Worm (Caenorhabditis elegans) whole organism, young adult: ENCODE data around the gene sru-22.

ENCODE experiments used
- B0019.2 ChIP-seq: fragments of 200-800 bp; sonication (Bioruptor generic); conservative IDR thresholded peaks from 2 replicates; pipeline ENCODE4 v1.3.6; 2022; ENCODE audit warnings: missing genetic modification reagents, missing genetic modification characterization, missing compliant biosample characterization
- B0261.1 ChIP-seq: sonication (generic microtip); optimal IDR thresholded peaks from 2 replicates; lab custom pipeline; 2016; ENCODE audit warnings: mild to moderate bottlenecking, missing genetic modification characterization, moderate library complexity, missing compliant biosample characterization
- F49E8.2 ChIP-seq: sonication (generic microtip); optimal IDR thresholded peaks from 3 replicates; lab custom pipeline; 2017; ENCODE audit warnings: missing genetic modification characterization, mild to moderate bottlenecking, missing compliant biosample characterization, antibody characterized with exemption, moderate library complexity; ENCODE audit not compliant: insufficient read depth
- F52B5.7 ChIP-seq: sonication (generic microtip); optimal IDR thresholded peaks from 2 replicates; lab custom pipeline; 2016; ENCODE audit warnings: mild to moderate bottlenecking, missing genetic modification characterization, missing compliant biosample characterization
- F55B11.4 ChIP-seq: sonication (generic microtip); optimal IDR thresholded peaks from 2 replicates; lab custom pipeline; 2016; ENCODE audit warnings: missing compliant biosample characterization, missing genetic modification characterization, borderline replicate concordance; ENCODE audit not compliant: insufficient read depth
- F57C9.4 ChIP-seq: sonication (generic microtip); optimal IDR thresholded peaks from 2 replicates; lab custom pipeline; 2017; ENCODE audit warnings: mild to moderate bottlenecking, missing genetic modification characterization, missing compliant biosample characterization
- K12H6.12 ChIP-seq: fragments of 200-800 bp; sonication (Bioruptor generic); optimal IDR thresholded peaks from 2 replicates; lab custom pipeline; 2018; ENCODE audit warnings: mild to moderate bottlenecking, missing genetic modification characterization, missing compliant biosample characterization
- T26A5.8 ChIP-seq: sonication (generic microtip); optimal IDR thresholded peaks from 2 replicates; lab custom pipeline; 2016; ENCODE audit warnings: missing genetic modification characterization, missing compliant biosample characterization
- Y53G8AR.9 ChIP-seq: fragments of 200-800 bp; sonication (Bioruptor generic); conservative IDR thresholded peaks from 2 replicates; pipeline ENCODE4 v1.3.6; 2022; ENCODE audit warnings: missing genetic modification reagents, missing genetic modification characterization, missing compliant biosample characterization
- Y67H2A.10 ChIP-seq: fragments of 200-800 bp; sonication (Bioruptor generic); conservative IDR thresholded peaks from 2 replicates; pipeline ENCODE4 v1.3.6; 2022; ENCODE audit warnings: missing genetic modification reagents, missing genetic modification characterization, missing compliant biosample characterization
- Y79H2A.3 ChIP-seq: fragments of 200-800 bp; sonication (Bioruptor generic); conservative IDR thresholded peaks from 2 replicates; pipeline ENCODE4 v1.3.6; 2022; ENCODE audit warnings: missing genetic modification reagents, missing genetic modification characterization, missing compliant biosample characterization
- Y95B8A.8 ChIP-seq: fragments of 200-800 bp; sonication (Bioruptor generic); IDR thresholded peaks from 2 replicates; pipeline ENCODE4 v1.3.6; 2022; ENCODE audit warnings: missing genetic modification reagents, missing genetic modification characterization, missing compliant biosample characterization
- aptf-2 ChIP-seq: fragments of 200-800 bp; sonication (Bioruptor generic); conservative IDR thresholded peaks from 2 replicates; pipeline ENCODE4 v1.3.6; 2022; ENCODE audit warnings: missing genetic modification reagents, missing genetic modification characterization, missing compliant biosample characterization
- cebp-1 ChIP-seq, 2 experiments: fragments of 200-800 bp in 1 of 2; sonication (Bioruptor generic) in 1 of 2; sonication (generic microtip) in 1 of 2; IDR thresholded peaks in 1 of 2; optimal IDR thresholded peaks in 1 of 2; 2 replicates each; pipeline versions ENCODE4 v1.3.6 to Lab custom; 2017 to 2022; ENCODE audit warnings: missing compliant biosample characterization in 2 of 2, missing genetic modification characterization in 2 of 2, mild to moderate bottlenecking in 1 of 2, missing genetic modification reagents in 1 of 2, moderate library complexity in 1 of 2
- ceh-58 ChIP-seq: fragments of 200-800 bp; sonication (Bioruptor generic); IDR thresholded peaks from 2 replicates; pipeline ENCODE4 v1.3.6; 2022; ENCODE audit warnings: missing genetic modification characterization, missing compliant biosample characterization
- ceh-79 ChIP-seq: sonication (generic microtip); optimal IDR thresholded peaks from 2 replicates; lab custom pipeline; 2017; ENCODE audit warnings: mild to moderate bottlenecking, missing genetic modification characterization, missing compliant biosample characterization
- dpl-1 ChIP-seq: fragments of 150-350 bp; optimal IDR thresholded peaks from 2 replicates; lab custom pipeline; 2014; ENCODE audit warnings: missing biosample characterization, missing genetic modification reagents, missing genetic modification characterization
- egl-44 ChIP-seq: fragments of 200-800 bp; sonication (Bioruptor generic); IDR thresholded peaks from 2 replicates; pipeline ENCODE4 v1.3.6; 2022; ENCODE audit warnings: missing genetic modification reagents, missing genetic modification characterization, missing compliant biosample characterization
- egrh-3 ChIP-seq: fragments of 200-800 bp; sonication (Bioruptor generic); IDR thresholded peaks from 2 replicates; pipeline ENCODE4 v1.3.6; 2022; ENCODE audit warnings: missing genetic modification reagents, missing genetic modification characterization, missing compliant biosample characterization
- gei-17 ChIP-seq: fragments of 200-800 bp; sonication (Bioruptor generic); optimal IDR thresholded peaks from 2 replicates; lab custom pipeline; 2018; ENCODE audit warnings: mild to moderate bottlenecking, missing genetic modification characterization, missing compliant biosample characterization
- hlh-26 ChIP-seq: fragments of 200-800 bp; sonication (Bioruptor generic); conservative IDR thresholded peaks from 2 replicates; pipeline ENCODE4 v1.3.6; 2022; ENCODE audit warnings: missing genetic modification reagents, missing genetic modification characterization, missing compliant biosample characterization
- hmg-1.2 ChIP-seq: fragments of 200-800 bp; sonication (Bioruptor generic); IDR thresholded peaks from 2 replicates; pipeline ENCODE4 v1.3.6; 2022; ENCODE audit warnings: missing genetic modification reagents, missing genetic modification characterization, missing compliant biosample characterization
- lin-26 ChIP-seq: fragments of 200-800 bp; sonication (Bioruptor generic); IDR thresholded peaks from 2 replicates; pipeline ENCODE4 v1.3.6; 2022; ENCODE audit warnings: missing genetic modification reagents, missing genetic modification characterization, missing compliant biosample characterization
- lin-54 ChIP-seq: fragments of 200-800 bp; sonication (Bioruptor generic); optimal IDR thresholded peaks from 2 replicates; lab custom pipeline; 2018; ENCODE audit warnings: mild to moderate bottlenecking, missing genetic modification characterization, missing compliant biosample characterization
- lir-1 ChIP-seq: fragments of 200-800 bp; sonication (Bioruptor generic); conservative IDR thresholded peaks from 2 replicates; pipeline ENCODE4 v1.3.6; 2022; ENCODE audit warnings: missing genetic modification reagents, missing genetic modification characterization, missing compliant biosample characterization
- madf-3 ChIP-seq: fragments of 200-800 bp; sonication (Bioruptor generic); IDR thresholded peaks from 2 replicates; pipeline ENCODE4 v1.3.6; 2022; ENCODE audit warnings: missing genetic modification reagents, missing genetic modification characterization, missing compliant biosample characterization
- madf-8 ChIP-seq: fragments of 200-800 bp; sonication (Bioruptor generic); conservative IDR thresholded peaks from 2 replicates; pipeline ENCODE4 v1.3.6; 2022; ENCODE audit warnings: missing genetic modification reagents, missing genetic modification characterization, missing compliant biosample characterization
- nfyb-1 ChIP-seq: fragments of 200-800 bp; sonication (Bioruptor generic); IDR thresholded peaks from 2 replicates; pipeline ENCODE4 v1.3.6; 2022; ENCODE audit warnings: missing genetic modification reagents, missing genetic modification characterization, missing compliant biosample characterization
- nhr-120 ChIP-seq: fragments of 200-800 bp; sonication (Bioruptor generic); IDR thresholded peaks from 2 replicates; pipeline ENCODE4 v1.3.6; 2022; ENCODE audit warnings: missing genetic modification characterization, missing compliant biosample characterization
- rpc-1 ChIP-seq, 2 experiments: fragments of 150-350 bp in 1 of 2; sonication (generic microtip) in 1 of 2; optimal IDR thresholded peaks; 2 replicates each; lab custom pipeline; 2014 to 2018; ENCODE audit warnings: missing biosample characterization in 1 of 2, missing genetic modification characterization in 1 of 2, missing genetic modification reagents in 1 of 2, missing genotype in 1 of 2
- somi-1 ChIP-seq: fragments of 200-800 bp; sonication (Bioruptor generic); optimal IDR thresholded peaks from 2 replicates; lab custom pipeline; 2018; ENCODE audit warnings: mild to moderate bottlenecking, missing genetic modification characterization, missing compliant biosample characterization
- zfh-2 ChIP-seq: fragments of 200-800 bp; sonication (Bioruptor generic); conservative IDR thresholded peaks from 2 replicates; pipeline ENCODE4 v1.3.6; 2022; ENCODE audit warnings: missing genetic modification reagents, missing genetic modification characterization, missing compliant biosample characterization
- ztf-28 ChIP-seq: fragments of 200-800 bp; sonication (Bioruptor generic); IDR thresholded peaks from 2 replicates; pipeline ENCODE4 v1.3.6; 2022; ENCODE audit warnings: missing genetic modification reagents, missing genetic modification characterization, missing compliant biosample characterization

The sru-22 gene

ce11 chrV:16022600-16022999 is 47.9 kb upstream of the sru-22 start (continued):
- TF ChIP-seq egl-44 (GFP tag; lab: Robert Waterston, UW) (0 out of 2 replicates have a peak, but pooled peaks have one; percentile 25), Y95B8A.8 (GFP tag; lab: Robert Waterston, UW) (no peak), lin-54 (GFP tag; lab: Kevin White, UChicago) (peak; percentile 90), rpc-1 (optimal IDR thresholded peaks at IDR 0.05; lab: Kevin White, UChicago) (no peak), rpc-1 (tag; optimal IDR thresholded peaks at IDR 0.05; lab: Kevin White, UChicago) (no peak), lin-26 (GFP tag; lab: Robert Waterston, UW) (no peak), hmg-1.2 (GFP tag; lab: Robert Waterston, UW) (no peak)

ce11 chrV:16020042-16020441 is 45.3 kb upstream of the sru-22 start, which contains the start of gene srx-44:
srx-44 (plus strand) TSS chrV:16020342.
- TF ChIP-seq F57C9.4 (tag; lab: Kevin White, UChicago) (no peak), B0019.2 (GFP tag; lab: Robert Waterston, UW) (no peak), T26A5.8 (tag; lab: Kevin White, UChicago) (no peak), nhr-120 (GFP tag; lab: Robert Waterston, UW) (no peak), ceh-79 (tag; lab: Kevin White, UChicago) (no peak), ceh-58 (GFP tag; lab: Robert Waterston, UW) (no peak), Y67H2A.10 (GFP tag; lab: Robert Waterston, UW) (no peak), Y53G8AR.9 (GFP tag; lab: Robert Waterston, UW) (no peak), aptf-2 (GFP tag; lab: Robert Waterston, UW) (no peak), F55B11.4 (tag; lab: Kevin White, UChicago) (no peak)

- TF ChIP-seq egrh-3 (no peak), nfyb-1 (GFP tag; lab: Robert Waterston, UW) (no peak), lin-26 (GFP tag; lab: Robert Waterston, UW) (no peak), B0019.2 (GFP tag; lab: Robert Waterston, UW) (no peak), F49E8.2 (tag; lab: Kevin White, UChicago) (no peak)
Observed at ce11 chrV:16017671-16018070, 42.9 kb upstream of the sru-22 start, which contains the start of gene srx-43. srx-43 (plus strand) TSS chrV:16017971.

- TF ChIP-seq hlh-26 (GFP tag; lab: Robert Waterston, UW) (no peak), K12H6.12 (tag; lab: Kevin White, UChicago) (no peak), madf-3 (no peak), gei-17 (no peak), hmg-1.2 (GFP tag; lab: Robert Waterston, UW) (no peak), ztf-28 (no peak), Y53G8AR.9 (GFP tag; lab: Robert Waterston, UW) (no peak), dpl-1 (no peak), Y79H2A.3 (no peak), somi-1 (GFP tag; lab: Kevin White, UChicago) (no peak), lin-54 (GFP tag; lab: Kevin White, UChicago) (no peak), zfh-2 (no peak), madf-8 (no peak), F52B5.7 (tag; lab: Kevin White, UChicago) (no peak), lir-1 (GFP tag; lab: Robert Waterston, UW) (no peak), cebp-1 (GFP tag; IDR thresholded peaks at IDR 0.05; lab: Robert Waterston, UW) (no peak), cebp-1 (tag; optimal IDR thresholded peaks at IDR 0.05; lab: Kevin White, UChicago) (no peak), B0261.1 (tag; lab: Kevin White, UChicago) (no peak)
Observed at ce11 chrV:16016977-16017376, 42.2 kb upstream of the sru-22 start.
